Worm (Caenorhabditis elegans) whole organism, midembryonic: ENCODE measurements around the gene cdk-4.

ENCODE experiments used
- T22C8.4 ChIP-seq: fragments of 200-800 bp; sonication (Bioruptor generic); IDR thresholded peaks from 2 replicates; pipeline ENCODE4 v1.3.6; 2022; ENCODE audit warnings: missing genetic modification characterization, missing compliant biosample characterization
- cog-1 ChIP-seq: sonication (generic microtip); optimal IDR thresholded peaks from 2 replicates; lab custom pipeline; 2016; ENCODE audit warnings: missing genetic modification characterization, missing compliant biosample characterization
- flt-1 ChIP-seq: fragments of 200-800 bp; sonication (Bioruptor generic); IDR thresholded peaks from 2 replicates; pipeline ENCODE4 v1.3.6; 2022; ENCODE audit warnings: missing genetic modification characterization, missing compliant biosample characterization
- klf-2 ChIP-seq: fragments of 200-800 bp; sonication (Bioruptor generic); conservative IDR thresholded peaks from 2 replicates; pipeline ENCODE4 v1.3.6; 2022; ENCODE audit warnings: missing genetic modification reagents, missing genetic modification characterization, missing compliant biosample characterization
- med-1 ChIP-seq: sonication (generic microtip); optimal IDR thresholded peaks from 2 replicates; lab custom pipeline; 2017; ENCODE audit warnings: missing genetic modification characterization, mild to moderate bottlenecking, missing compliant biosample characterization, antibody characterized with exemption, missing genetic modification reagents; ENCODE audit not compliant: insufficient read depth
- ref-1 ChIP-seq: fragments of 200-800 bp; sonication (Bioruptor generic); conservative IDR thresholded peaks from 2 replicates; pipeline ENCODE4 v1.3.6; 2022; ENCODE audit warnings: missing genetic modification reagents, missing genetic modification characterization, missing compliant biosample characterization
- tab-1 ChIP-seq: fragments of 200-800 bp; sonication (Bioruptor generic); IDR thresholded peaks from 2 replicates; pipeline ENCODE4 v1.3.6; 2022; ENCODE audit warnings: missing genetic modification characterization, missing compliant biosample characterization
- ztf-23 ChIP-seq: fragments of 200-800 bp; sonication (Bioruptor generic); IDR thresholded peaks from 2 replicates; pipeline ENCODE4 v1.3.6; 2022; ENCODE audit warnings: missing genetic modification reagents, missing genetic modification characterization, missing compliant biosample characterization
- ztf-29 ChIP-seq: fragments of 200-800 bp; sonication (Bioruptor generic); IDR thresholded peaks from 2 replicates; pipeline ENCODE4 v1.3.6; 2022; ENCODE audit warnings: missing genetic modification reagents, missing genetic modification characterization, missing compliant biosample characterization

cdk-4 gene

ce11 chrX:13503839-13504238, 14.9 kb downstream of the cdk-4 start:
- TF ChIP-seq flt-1 (GFP tag; lab: Robert Waterston, UW) (peak; percentile 19; the same call in 1 of the 2 replicates), T22C8.4 (GFP tag; lab: Robert Waterston, UW) (no peak), med-1 (no peak), cog-1 (tag; lab: Kevin White, UChicago) (no peak), ztf-29 (no peak), tab-1 (no peak), ref-1 (GFP tag; lab: Robert Waterston, UW) (no peak), klf-2 (GFP tag; lab: Robert Waterston, UW) (no peak)

ce11 chrX:13502282-13502681, 16.4 kb downstream of the cdk-4 start:
- TF ChIP-seq med-1 (no peak), cog-1 (tag; lab: Kevin White, UChicago) (peak; percentile 17), ztf-23 (GFP tag; lab: Robert Waterston, UW) (peak; percentile 34; the same call in 1 of the 2 replicates), T22C8.4 (GFP tag; lab: Robert Waterston, UW) (no peak), ztf-29 (no peak), tab-1 (no peak)

ce11 chrX:13500568-13500967, 18.1 kb downstream of the cdk-4 start, which contains the start of gene sad-1:
Gene sad-1 (minus strand): TSS chrX:13500668.
- TF ChIP-seq klf-2 (GFP tag; lab: Robert Waterston, UW) (no peak), ztf-23 (GFP tag; lab: Robert Waterston, UW) (no peak), cog-1 (tag; lab: Kevin White, UChicago) (no peak), ztf-29 (no peak), ref-1 (GFP tag; lab: Robert Waterston, UW) (no peak), med-1 (no peak), flt-1 (GFP tag; lab: Robert Waterston, UW) (no peak), T22C8.4 (GFP tag; lab: Robert Waterston, UW) (no peak), tab-1 (no peak)

ce11 chrX:13499923-13500322, 18.8 kb downstream of the cdk-4 start:
- TF ChIP-seq ztf-29: no peak
- TF ChIP-seq tab-1: no peak
- TF ChIP-seq cog-1 (tag; lab: Kevin White, UChicago): no peak
- TF ChIP-seq med-1: no peak

- no peak for TF ChIP-seq tab-1
- TF ChIP-seq ref-1 (GFP tag; lab: Robert Waterston, UW): no peak
- TF ChIP-seq klf-2 (GFP tag; lab: Robert Waterston, UW): no peak
- no peak for TF ChIP-seq flt-1 (GFP tag; lab: Robert Waterston, UW)
- no peak for TF ChIP-seq ztf-23 (GFP tag; lab: Robert Waterston, UW)
- no peak for TF ChIP-seq ztf-29
- TF ChIP-seq med-1: no peak
- no peak for TF ChIP-seq cog-1 (tag; lab: Kevin White, UChicago)
- TF ChIP-seq T22C8.4 (GFP tag; lab: Robert Waterston, UW): no peak
These were observed 19.6 kb downstream of the cdk-4 start for ce11 chrX:13499098-13499497.

ce11 chrX:13493762-13494161, 24.9 kb downstream of the cdk-4 start:
- TF ChIP-seq tab-1 (no peak), flt-1 (GFP tag; lab: Robert Waterston, UW) (no peak), cog-1 (tag; lab: Kevin White, UChicago) (no peak), ztf-23 (GFP tag; lab: Robert Waterston, UW) (no peak), T22C8.4 (GFP tag; lab: Robert Waterston, UW) (no peak), med-1 (no peak), ref-1 (GFP tag; lab: Robert Waterston, UW) (no peak), klf-2 (GFP tag; lab: Robert Waterston, UW) (no peak), ztf-29 (no peak)

ce11 chrX:13484813-13485212, 33.9 kb downstream of the cdk-4 start, which contains the start of gene srd-51:
Gene srd-51 (minus strand): TSS chrX:13484913.
- TF ChIP-seq T22C8.4 (GFP tag; lab: Robert Waterston, UW): no peak
- no peak for TF ChIP-seq klf-2 (GFP tag; lab: Robert Waterston, UW)
- TF ChIP-seq ref-1 (GFP tag; lab: Robert Waterston, UW): no peak
- TF ChIP-seq med-1: no peak
- no peak for TF ChIP-seq cog-1 (tag; lab: Kevin White, UChicago)
- no peak for TF ChIP-seq flt-1 (GFP tag; lab: Robert Waterston, UW)
- TF ChIP-seq tab-1: no peak
- TF ChIP-seq ztf-23 (GFP tag; lab: Robert Waterston, UW): no peak
- no peak for TF ChIP-seq ztf-29

ce11 chrX:13481704-13482103, 37.0 kb downstream of the cdk-4 start, which contains the start of gene srd-50:
Gene srd-50 (minus strand): TSS chrX:13481804.
- TF ChIP-seq flt-1 (GFP tag; lab: Robert Waterston, UW) (no peak), tab-1 (no peak), ztf-29 (no peak), ztf-23 (GFP tag; lab: Robert Waterston, UW) (no peak), med-1 (no peak), T22C8.4 (GFP tag; lab: Robert Waterston, UW) (no peak), cog-1 (tag; lab: Kevin White, UChicago) (no peak), klf-2 (GFP tag; lab: Robert Waterston, UW) (no peak), ref-1 (GFP tag; lab: Robert Waterston, UW) (no peak)

ce11 chrX:13477356-13477755, 41.4 kb downstream of the cdk-4 start, which contains the start of gene efn-3:
Gene efn-3 (minus strand): TSS chrX:13477456.
- TF ChIP-seq tab-1: no peak
- TF ChIP-seq ref-1 (GFP tag; lab: Robert Waterston, UW): no peak
- TF ChIP-seq med-1: no peak
- TF ChIP-seq flt-1 (GFP tag; lab: Robert Waterston, UW): no peak
- no peak for TF ChIP-seq klf-2 (GFP tag; lab: Robert Waterston, UW)

ce11 chrX:13471855-13472254, 46.9 kb downstream of the cdk-4 start, which contains the start of gene tre-4:
Gene tre-4 (plus strand): TSS chrX:13472155.
- no peak for TF ChIP-seq klf-2 (GFP tag; lab: Robert Waterston, UW)
- TF ChIP-seq ztf-29: no peak
- TF ChIP-seq tab-1: no peak
- no peak for TF ChIP-seq med-1
- TF ChIP-seq ztf-23 (GFP tag; lab: Robert Waterston, UW): no peak
- TF ChIP-seq cog-1 (tag; lab: Kevin White, UChicago): no peak
- no peak for TF ChIP-seq ref-1 (GFP tag; lab: Robert Waterston, UW)
- no peak for TF ChIP-seq T22C8.4 (GFP tag; lab: Robert Waterston, UW)
- no peak for TF ChIP-seq flt-1 (GFP tag; lab: Robert Waterston, UW)
